Worm (Caenorhabditis elegans) whole organism, L1 larva: ENCODE measurements around the gene F57B9.8.

Source experiments
- C16A3.4 ChIP-seq: fragments of 150-350 bp; optimal IDR thresholded peaks from 2 replicates; lab custom pipeline; 2014; ENCODE audit warnings: missing biosample characterization, missing genetic modification characterization
- F16B12.6 ChIP-seq: fragments of 150-350 bp; optimal IDR thresholded peaks from 2 replicates; lab custom pipeline; 2014; ENCODE audit warnings: missing biosample characterization, missing genetic modification characterization
- aha-1 ChIP-seq: fragments of 150-350 bp; optimal IDR thresholded peaks from 2 replicates; lab custom pipeline; 2014; ENCODE audit warnings: missing biosample characterization, missing genetic modification characterization
- aly-2 ChIP-seq: fragments of 150-350 bp; optimal IDR thresholded peaks from 2 replicates; lab custom pipeline; 2014; ENCODE audit warnings: missing biosample characterization, missing genetic modification characterization
- ama-1 ChIP-seq: fragments of 150-350 bp; optimal IDR thresholded peaks from 2 replicates; lab custom pipeline; 2014
- ceh-63 ChIP-seq: fragments of 200-800 bp; sonication (Bioruptor generic); optimal IDR thresholded peaks from 2 replicates; lab custom pipeline; 2018; ENCODE audit warnings: mild to moderate bottlenecking, missing genetic modification characterization, missing compliant biosample characterization
- ceh-8 ChIP-seq: fragments of 200-800 bp; sonication (Bioruptor generic); optimal IDR thresholded peaks from 2 replicates; lab custom pipeline; 2018; ENCODE audit warnings: mild to moderate bottlenecking, missing genetic modification characterization, moderate library complexity, missing compliant biosample characterization
- ceh-82 ChIP-seq, 3 experiments: fragments of 150-350 bp in 1 of 3; sonication (generic microtip) in 2 of 3; optimal IDR thresholded peaks; 2 replicates each; lab custom pipeline; 2014 to 2017; ENCODE audit warnings: missing biosample characterization in 3 of 3, missing genetic modification characterization in 3 of 3
- ceh-90 ChIP-seq: sonication (generic microtip); optimal IDR thresholded peaks from 2 replicates; lab custom pipeline; 2016; ENCODE audit warnings: missing genetic modification characterization, missing compliant biosample characterization
- ces-1 ChIP-seq: fragments of 150-350 bp; optimal IDR thresholded peaks from 2 replicates; lab custom pipeline; 2014; ENCODE audit warnings: missing biosample characterization, missing genetic modification reagents, missing genetic modification characterization
- dsc-1 ChIP-seq: sonication (generic microtip); optimal IDR thresholded peaks from 2 replicates; lab custom pipeline; 2016; ENCODE audit warnings: mild to moderate bottlenecking, missing genetic modification characterization, missing compliant biosample characterization
- egl-13 ChIP-seq: sonication (generic microtip); optimal IDR thresholded peaks from 2 replicates; lab custom pipeline; 2016; ENCODE audit warnings: missing genotype, missing genetic modification reagents, missing genetic modification characterization, missing compliant biosample characterization
- egl-27 ChIP-seq, 2 experiments: fragments of 150-350 bp in 1 of 2; sonication (generic microtip); optimal IDR thresholded peaks; 3 replicates each; lab custom pipeline; 2017 to 2018; ENCODE audit warnings: missing biosample characterization in 2 of 2, missing genetic modification characterization in 2 of 2, missing genetic modification reagents in 2 of 2
- elt-2 ChIP-seq: sonication (generic microtip); optimal IDR thresholded peaks from 2 replicates; lab custom pipeline; 2016; ENCODE audit warnings: missing genetic modification characterization, mild to moderate bottlenecking, inconsistent platforms, missing compliant biosample characterization, missing genetic modification reagents
- ets-5 ChIP-seq: fragments of 200-800 bp; sonication (Bioruptor generic); IDR thresholded peaks from 2 replicates; pipeline ENCODE4 v1.3.6; 2022; ENCODE audit warnings: missing genetic modification characterization, missing compliant biosample characterization
- fkh-4 ChIP-seq: sonication (generic microtip); optimal IDR thresholded peaks from 2 replicates; lab custom pipeline; 2016; ENCODE audit warnings: missing compliant biosample characterization, missing genetic modification characterization, borderline replicate concordance
- fkh-8 ChIP-seq: sonication (generic microtip); optimal IDR thresholded peaks from 2 replicates; lab custom pipeline; 2016; ENCODE audit warnings: mild to moderate bottlenecking, missing genetic modification characterization, missing compliant biosample characterization
- fos-1 ChIP-seq: fragments of 150-350 bp; optimal IDR thresholded peaks from 2 replicates; lab custom pipeline; 2014; ENCODE audit warnings: missing biosample characterization, missing genetic modification characterization
- grh-1 ChIP-seq: fragments of 200-800 bp; sonication (Bioruptor generic); IDR thresholded peaks from 2 replicates; pipeline ENCODE4 v1.3.6; 2022; ENCODE audit warnings: missing genetic modification reagents, missing genetic modification characterization, missing compliant biosample characterization
- hlh-17 ChIP-seq: fragments of 200-800 bp; sonication (Bioruptor generic); optimal IDR thresholded peaks from 2 replicates; lab custom pipeline; 2018; ENCODE audit warnings: missing genetic modification characterization, mild to moderate bottlenecking, missing compliant biosample characterization, moderate library complexity, borderline replicate concordance
- hlh-4 ChIP-seq: sonication (generic microtip); optimal IDR thresholded peaks from 2 replicates; lab custom pipeline; 2016; ENCODE audit warnings: mild to moderate bottlenecking, missing genetic modification characterization, missing compliant biosample characterization
- hpl-2 ChIP-seq: fragments of 150-350 bp; optimal IDR thresholded peaks from 2 replicates; lab custom pipeline; 2014; ENCODE audit warnings: missing biosample characterization, missing genetic modification reagents, missing genetic modification characterization
- irx-1 ChIP-seq: sonication (generic microtip); optimal IDR thresholded peaks from 2 replicates; lab custom pipeline; 2016; ENCODE audit warnings: missing genetic modification characterization, missing compliant biosample characterization
- lin-14 ChIP-seq: fragments of 200-800 bp; sonication (Bioruptor generic); optimal IDR thresholded peaks from 2 replicates; lab custom pipeline; 2018; ENCODE audit warnings: mild to moderate bottlenecking, missing genetic modification characterization, moderate library complexity, missing compliant biosample characterization
- lin-35 ChIP-seq, 2 experiments: fragments of 150-350 bp; optimal IDR thresholded peaks; 2 replicates each; lab custom pipeline; 2014; ENCODE audit warnings: missing biosample characterization in 2 of 2, missing genetic modification characterization in 2 of 2, missing genetic modification reagents in 2 of 2
- lin-39 ChIP-seq: fragments of 150-350 bp; optimal IDR thresholded peaks from 2 replicates; lab custom pipeline; 2014; ENCODE audit warnings: missing biosample characterization, missing genetic modification reagents, missing genetic modification characterization
- lsy-2 ChIP-seq, 2 experiments: fragments of 150-350 bp; optimal IDR thresholded peaks; 2 replicates each; lab custom pipeline; 2014; ENCODE audit warnings: missing biosample characterization in 2 of 2, missing genetic modification characterization in 2 of 2
- mab-9 ChIP-seq: fragments of 200-800 bp; sonication (Bioruptor generic); IDR thresholded peaks from 2 replicates; pipeline ENCODE4 v1.3.6; 2022; ENCODE audit warnings: missing genetic modification reagents, missing genetic modification characterization, missing compliant biosample characterization
- mdl-1 ChIP-seq, 2 experiments: fragments of 150-350 bp; optimal IDR thresholded peaks; 2 replicates each; lab custom pipeline; 2014 to 2017; ENCODE audit warnings: missing biosample characterization in 2 of 2, missing genetic modification characterization in 2 of 2, inconsistent platforms in 1 of 2
- nhr-237 ChIP-seq: fragments of 150-350 bp; optimal IDR thresholded peaks from 2 replicates; lab custom pipeline; 2014; ENCODE audit warnings: missing biosample characterization, missing genetic modification characterization
- nhr-28 ChIP-seq: fragments of 150-350 bp; optimal IDR thresholded peaks from 2 replicates; lab custom pipeline; 2014; ENCODE audit warnings: missing biosample characterization, missing genetic modification characterization
- nhr-76 ChIP-seq: sonication (generic microtip); optimal IDR thresholded peaks from 2 replicates; lab custom pipeline; 2017; ENCODE audit warnings: missing biosample characterization, missing genetic modification characterization
- nhr-77 ChIP-seq: fragments of 150-350 bp; optimal IDR thresholded peaks from 2 replicates; lab custom pipeline; 2014; ENCODE audit warnings: missing biosample characterization, missing genetic modification characterization
- nhr-84 ChIP-seq: sonication (generic microtip); optimal IDR thresholded peaks from 2 replicates; lab custom pipeline; 2017; ENCODE audit warnings: missing biosample characterization, missing genetic modification characterization
- rnt-1 ChIP-seq: sonication (generic microtip); optimal IDR thresholded peaks from 2 replicates; lab custom pipeline; 2016; ENCODE audit warnings: mild to moderate bottlenecking, missing genetic modification characterization, moderate library complexity, missing compliant biosample characterization
- snpc-4 ChIP-seq: fragments of 150-350 bp; optimal IDR thresholded peaks from 2 replicates; lab custom pipeline; 2014; ENCODE audit warnings: missing biosample characterization, missing genetic modification characterization
- snu-23 ChIP-seq: sonication (generic microtip); optimal IDR thresholded peaks from 2 replicates; lab custom pipeline; 2016; ENCODE audit warnings: missing genetic modification characterization, missing compliant biosample characterization
- swsn-7 ChIP-seq: sonication (generic microtip); optimal IDR thresholded peaks from 2 replicates; lab custom pipeline; 2016; ENCODE audit warnings: missing genetic modification characterization, missing compliant biosample characterization
- unc-130 ChIP-seq: fragments of 150-350 bp; optimal IDR thresholded peaks from 2 replicates; lab custom pipeline; 2017; ENCODE audit warnings: missing biosample characterization, missing genetic modification characterization, inconsistent platforms
- unc-30 ChIP-seq: sonication (generic microtip); optimal IDR thresholded peaks from 2 replicates; lab custom pipeline; 2017; ENCODE audit warnings: missing biosample characterization, missing genetic modification characterization
- unc-62 ChIP-seq: fragments of 150-350 bp; optimal IDR thresholded peaks from 2 replicates; lab custom pipeline; 2014; ENCODE audit warnings: missing biosample characterization, missing genetic modification reagents, missing genetic modification characterization
- unc-86 ChIP-seq: sonication (generic microtip); optimal IDR thresholded peaks from 2 replicates; lab custom pipeline; 2016; ENCODE audit warnings: missing genetic modification characterization, missing compliant biosample characterization
- unc-98 ChIP-seq: fragments of 200-800 bp; sonication (Bioruptor generic); IDR thresholded peaks from 2 replicates; pipeline ENCODE4 v1.3.6; 2022; ENCODE audit warnings: missing genetic modification characterization, missing compliant biosample characterization
- vab-15 ChIP-seq: sonication (generic microtip); optimal IDR thresholded peaks from 2 replicates; lab custom pipeline; 2017; ENCODE audit warnings: missing genotype, mild to moderate bottlenecking, missing genetic modification characterization, missing compliant biosample characterization
- xbp-1 ChIP-seq: sonication (generic microtip); optimal IDR thresholded peaks from 2 replicates; lab custom pipeline; 2016; ENCODE audit warnings: missing genetic modification characterization, missing compliant biosample characterization
- zag-1 ChIP-seq: fragments of 150-350 bp; optimal IDR thresholded peaks from 2 replicates; lab custom pipeline; 2014; ENCODE audit warnings: missing biosample characterization, missing genetic modification characterization
- zip-4 ChIP-seq: fragments of 200-800 bp; sonication (Bioruptor generic); optimal IDR thresholded peaks from 2 replicates; lab custom pipeline; 2018; ENCODE audit warnings: mild to moderate bottlenecking, missing genetic modification characterization, moderate library complexity, missing compliant biosample characterization
- ztf-4 ChIP-seq: fragments of 150-350 bp; optimal IDR thresholded peaks from 2 replicates; lab custom pipeline; 2014; ENCODE audit warnings: missing biosample characterization, missing genetic modification characterization

The F57B9.8 gene

ce11 chrIII:6895166-6895565 is 40.0 kb downstream of the F57B9.8 start (continued):
- TF ChIP-seq zag-1 (tag; lab: Kevin White, UChicago): no peak
- no peak for TF ChIP-seq egl-27 (tag; optimal IDR thresholded peaks at IDR 0.05; lab: Kevin White, UChicago)
- TF ChIP-seq rnt-1 (tag; lab: Kevin White, UChicago): peak; percentile 81
- TF ChIP-seq xbp-1 (tag; lab: Kevin White, UChicago): peak; percentile 14
- no peak for TF ChIP-seq ceh-8 (GFP tag; lab: Kevin White, UChicago)
- TF ChIP-seq lin-14 (GFP tag; lab: Kevin White, UChicago): peak; percentile 90

- TF ChIP-seq fkh-8 (tag; lab: Kevin White, UChicago): no peak
- no peak for TF ChIP-seq hlh-4 (tag; lab: Kevin White, UChicago)
These were observed 43.6 kb downstream of the F57B9.8 start, which contains the start of gene K04C2.5 for ce11 chrIII:6891560-6891959. K04C2.5 (minus strand) TSS chrIII:6891660.

- TF ChIP-seq ceh-82 (tag; optimal IDR thresholded peaks at IDR 0.05; lab: Kevin White, UChicago) (no peak), ama-1 (lab: Kevin White, UChicago) (no peak), nhr-84 (tag; lab: Kevin White, UChicago) (no peak), lin-39 (no peak), vab-15 (tag; lab: Kevin White, UChicago) (no peak), unc-130 (tag; lab: Kevin White, UChicago) (peak; percentile 1), grh-1 (GFP tag; lab: Robert Waterston, UW) (no peak), ces-1 (GFP tag; lab: Kevin White, UChicago) (no peak), swsn-7 (tag; lab: Kevin White, UChicago) (peak; percentile 6), snu-23 (GFP tag; lab: Kevin White, UChicago) (peak; percentile 41), mdl-1 (tag; optimal IDR thresholded peaks at IDR 0.05; lab: Kevin White, UChicago) (no peak), F16B12.6 (tag; lab: Kevin White, UChicago) (peak; percentile 79), mab-9 (GFP tag; lab: Robert Waterston, UW) (no peak), ets-5 (GFP tag; lab: Robert Waterston, UW) (no peak), lin-14 (GFP tag; lab: Kevin White, UChicago) (no peak), hpl-2 (no peak), lsy-2 (tag; optimal IDR thresholded peaks at IDR 0.05; lab: Kevin White, UChicago) (peak in 1 of 2 experiments; percentile 63), nhr-28 (tag; lab: Kevin White, UChicago) (no peak), fkh-8 (tag; lab: Kevin White, UChicago) (no peak), nhr-237 (tag; lab: Kevin White, UChicago) (no peak), unc-86 (tag; lab: Kevin White, UChicago) (no peak), unc-30 (tag; lab: Kevin White, UChicago) (no peak), nhr-76 (tag; lab: Kevin White, UChicago) (no peak), aha-1 (tag; lab: Kevin White, UChicago) (no peak), dsc-1 (tag; lab: Kevin White, UChicago) (no peak), ceh-63 (no peak), zip-4 (GFP tag; lab: Kevin White, UChicago) (no peak), ceh-90 (tag; lab: Kevin White, UChicago) (no peak), C16A3.4 (tag; lab: Kevin White, UChicago) (no peak), nhr-77 (no peak), snpc-4 (tag; lab: Kevin White, UChicago) (no peak), irx-1 (tag; lab: Kevin White, UChicago) (no peak), fos-1 (tag; lab: Kevin White, UChicago) (no peak), ztf-4 (tag; lab: Kevin White, UChicago) (no peak), unc-98 (GFP tag; lab: Robert Waterston, UW) (no peak), hlh-17 (no peak), aly-2 (no peak), egl-13 (tag; lab: Kevin White, UChicago) (no peak), elt-2 (tag; lab: Kevin White, UChicago) (no peak), lin-35 (GFP tag; optimal IDR thresholded peaks at IDR 0.05; lab: Kevin White, UChicago) (peak; percentile 57 to 87), fkh-4 (tag; lab: Kevin White, UChicago) (no peak), unc-62 (GFP tag; lab: Kevin White, UChicago) (no peak)
These were observed 45.9 kb downstream of the F57B9.8 start, which contains the start of the genes brd-1 and K04C2.2 for ce11 chrIII:6888999-6889824. brd-1 (minus strand) TSS chrIII:6889504. K04C2.2 (plus strand) TSS chrIII:6889774.
